Worm (Caenorhabditis elegans): ENCODE measurements around the gene srsx-27.

DNA sequence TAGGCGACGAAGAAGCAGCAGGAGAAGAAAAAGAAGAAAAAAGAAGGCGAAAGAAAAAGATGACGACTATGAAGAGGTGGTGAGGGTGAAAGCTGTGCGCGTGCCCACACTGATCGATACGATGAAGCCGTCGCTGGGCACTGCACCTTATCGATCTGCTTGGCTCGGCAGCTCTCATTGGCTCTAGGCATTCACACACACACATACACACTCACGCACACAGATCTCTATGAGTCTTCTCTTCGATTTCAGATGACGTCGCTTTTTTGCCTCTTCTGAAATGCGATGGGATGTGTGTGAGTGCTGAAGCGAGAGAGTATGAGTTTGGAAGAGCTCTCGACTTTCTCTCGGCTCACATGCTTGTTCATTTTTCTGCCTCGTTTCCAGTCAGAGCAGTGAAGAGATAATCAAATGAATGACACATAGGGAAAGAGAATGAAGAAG is 24.8 kb downstream of the srsx-27 start:
- no peak for TF ChIP-seq cog-1 (tag; optimal IDR thresholded peaks at IDR 0.05)
- TF ChIP-seq flt-1 (GFP tag; IDR thresholded peaks at IDR 0.05) = no peak
- no peak for TF ChIP-seq ztf-29 (GFP tag; IDR thresholded peaks at IDR 0.05)
- TF ChIP-seq ztf-23 (GFP tag; IDR thresholded peaks at IDR 0.05) = no peak
